Worm (Caenorhabditis elegans): ENCODE data around the gene elmd-1.

- TF ChIP-seq hpl-2 (GFP tag; optimal IDR thresholded peaks at IDR 0.05) = no peak
- TF ChIP-seq dpl-1 (GFP tag; optimal IDR thresholded peaks at IDR 0.05) = no peak
Observed at ce11 chrIII:3377134-3377533, 12.6 kb upstream of the elmd-1 start.
